Fruit fly (Drosophila melanogaster) whole organism, embryonic: ENCODE measurements around the gene Gs2.

Experiments used
- Ada2b ChIP-seq: fragments of 200-800 bp; sonication (Bioruptor generic); IDR thresholded peaks from 2 replicates; pipeline ENCODE4 v1.3.6; 2022; ENCODE audit warnings: missing biosample characterization, missing genetic modification characterization
- Blimp-1 ChIP-seq: fragments of 200-800 bp; sonication (Bioruptor generic); optimal IDR thresholded peaks from 3 replicates; lab custom pipeline; 2018; ENCODE audit warnings: missing biosample characterization, missing genetic modification characterization, mild to moderate bottlenecking, moderate library complexity, missing genetic modification reagents
- C15 ChIP-seq: fragments of 200-800 bp; sonication (Bioruptor generic); IDR thresholded peaks from 3 replicates; pipeline ENCODE4 v1.3.6; 2022; ENCODE audit warnings: missing biosample characterization, missing genetic modification characterization
- CG10209 ChIP-seq: fragments of 200-800 bp; sonication (Bioruptor generic); optimal IDR thresholded peaks from 3 replicates; lab custom pipeline; 2017; ENCODE audit warnings: missing biosample characterization, mild to moderate bottlenecking, missing genetic modification characterization, missing genetic modification reagents
- CG10959 ChIP-seq: fragments of 200-800 bp; sonication (Bioruptor generic); IDR thresholded peaks from 2 replicates; pipeline ENCODE4 v1.3.6; 2022; ENCODE audit warnings: missing biosample characterization, missing genetic modification characterization
- CG12219 ChIP-seq: fragments of 200-800 bp; sonication (Bioruptor generic); optimal IDR thresholded peaks from 3 replicates; lab custom pipeline; 2018; ENCODE audit warnings: missing biosample characterization, mild to moderate bottlenecking, missing genetic modification characterization
- CG12236 ChIP-seq: fragments of 200-800 bp; sonication (Bioruptor generic); optimal IDR thresholded peaks from 2 replicates; lab custom pipeline; 2016; ENCODE audit warnings: missing biosample characterization, missing genetic modification characterization
- CG13123 ChIP-seq: fragments of 200-800 bp; sonication (Bioruptor generic); optimal IDR thresholded peaks from 2 replicates; lab custom pipeline; 2016; ENCODE audit warnings: missing biosample characterization, missing genetic modification characterization
- CG1647 ChIP-seq: fragments of 200-800 bp; sonication (Bioruptor generic); optimal IDR thresholded peaks from 3 replicates; lab custom pipeline; 2016; ENCODE audit warnings: missing biosample characterization, missing genetic modification characterization
- CG17359 ChIP-seq: fragments of 200-800 bp; sonication (Bioruptor generic); optimal IDR thresholded peaks from 3 replicates; lab custom pipeline; 2018; ENCODE audit warnings: missing biosample characterization, mild to moderate bottlenecking, missing genetic modification characterization, moderate library complexity
- CG17612 ChIP-seq: fragments of 200-800 bp; sonication (Bioruptor generic); IDR thresholded peaks from 2 replicates; pipeline ENCODE4 v1.3.6; 2022; ENCODE audit warnings: missing biosample characterization, missing genetic modification characterization
- CG3065 ChIP-seq: fragments of 200-800 bp; sonication (Bioruptor generic); optimal IDR thresholded peaks from 2 replicates; lab custom pipeline; 2016; ENCODE audit warnings: missing biosample characterization, missing genetic modification characterization
- CG32772 ChIP-seq: fragments of 200-800 bp; sonication (Bioruptor generic); IDR thresholded peaks from 2 replicates; pipeline ENCODE4 v1.3.6; 2022; ENCODE audit warnings: missing biosample characterization, missing genetic modification characterization
- CG4328 ChIP-seq: fragments of 200-800 bp; sonication (Bioruptor generic); optimal IDR thresholded peaks from 3 replicates; lab custom pipeline; 2017; ENCODE audit warnings: missing biosample characterization, missing genetic modification reagents, missing genetic modification characterization
- CG5245 ChIP-seq: fragments of 200-800 bp; sonication (Bioruptor generic); optimal IDR thresholded peaks from 3 replicates; lab custom pipeline; 2016; ENCODE audit warnings: missing biosample characterization, missing genetic modification characterization
- CG6254 ChIP-seq: fragments of 200-800 bp; sonication (Bioruptor generic); optimal IDR thresholded peaks from 3 replicates; lab custom pipeline; 2017; ENCODE audit warnings: mild to moderate bottlenecking, missing biosample characterization, missing genetic modification reagents, missing genetic modification characterization
- CG7963 ChIP-seq: fragments of 200-800 bp; sonication (Bioruptor generic); IDR thresholded peaks from 3 replicates; pipeline ENCODE4 v1.3.6; 2022; ENCODE audit warnings: missing biosample characterization, missing genetic modification characterization; ENCODE audit not compliant: partially characterized antibody
- CG8924 ChIP-seq: fragments of 200-800 bp; optimal IDR thresholded peaks from 3 replicates; lab custom pipeline; 2019; ENCODE audit warnings: missing biosample characterization, mild to moderate bottlenecking, missing genetic modification characterization, moderate library complexity
- CG9215 ChIP-seq: fragments of 200-800 bp; sonication (Bioruptor generic); IDR thresholded peaks from 2 replicates; pipeline ENCODE4 v1.3.6; 2022; ENCODE audit warnings: missing biosample characterization, missing genetic modification characterization
- CTCF ChIP-seq: fragments of 200-800 bp; sonication (Bioruptor generic); optimal IDR thresholded peaks from 2 replicates; lab custom pipeline; 2017; ENCODE audit warnings: missing biosample characterization, mild to moderate bottlenecking, missing genetic modification characterization, moderate library complexity
- Gug ChIP-seq: fragments of 200-800 bp; sonication (Bioruptor generic); IDR thresholded peaks from 4 replicates; pipeline ENCODE4 v1.3.6; 2022; ENCODE audit warnings: missing biosample characterization, missing genetic modification characterization
- H15 ChIP-seq: fragments of 200-800 bp; sonication (Bioruptor generic); IDR thresholded peaks from 3 replicates; pipeline ENCODE4 v1.3.6; 2022; ENCODE audit warnings: missing biosample characterization, missing genetic modification characterization
- HmgZ ChIP-seq: fragments of 200-800 bp; sonication (Bioruptor generic); optimal IDR thresholded peaks from 2 replicates; lab custom pipeline; 2018; ENCODE audit warnings: missing biosample characterization, mild to moderate bottlenecking, missing genetic modification characterization
- Stat92E ChIP-seq, 3 experiments: fragments of >200 bp in 2 of 3; fragments of 200-800 bp in 1 of 3; sonication (Bioruptor generic) in 1 of 3; optimal IDR thresholded peaks; 2 replicates each; lab custom pipeline; 2017 to 2019; ENCODE audit warnings: missing biosample characterization in 3 of 3, missing genetic modification characterization in 3 of 3, mild to moderate bottlenecking in 1 of 3, moderate library complexity in 1 of 3
- Trl ChIP-seq, 3 experiments: fragments of >200 bp in 2 of 3; fragments of 200-800 bp in 1 of 3; sonication (Bioruptor generic) in 1 of 3; optimal IDR thresholded peaks; 2 replicates in 1 of 3; 3 replicates in 2 of 3; lab custom pipeline; 2016 to 2017; ENCODE audit warnings: missing biosample characterization in 1 of 3, missing genetic modification characterization in 1 of 3
- amos ChIP-seq: fragments of 200-800 bp; sonication (Bioruptor generic); IDR thresholded peaks from 2 replicates; pipeline ENCODE4 v1.3.6; 2022; ENCODE audit warnings: missing biosample characterization, missing genetic modification characterization; ENCODE audit not compliant: partially characterized antibody
- az2 ChIP-seq: fragments of 200-800 bp; sonication (Bioruptor generic); optimal IDR thresholded peaks from 3 replicates; lab custom pipeline; 2016; ENCODE audit warnings: missing biosample characterization, missing genetic modification characterization
- bab2 ChIP-seq: fragments of 200-800 bp; sonication (Bioruptor generic); optimal IDR thresholded peaks from 2 replicates; lab custom pipeline; 2016; ENCODE audit warnings: missing biosample characterization, missing genetic modification characterization
- bowl ChIP-seq: fragments of 200-800 bp; sonication (Bioruptor generic); IDR thresholded peaks from 2 replicates; pipeline ENCODE4 v1.3.6; 2022; ENCODE audit warnings: missing biosample characterization, missing genetic modification characterization
- ci ChIP-seq: fragments of 200-800 bp; sonication (Bioruptor generic); IDR thresholded peaks from 3 replicates; pipeline ENCODE4 v1.3.6; 2022; ENCODE audit warnings: missing biosample characterization, missing genetic modification characterization
- corto ChIP-seq: fragments of 200-800 bp; sonication (Bioruptor generic); optimal IDR thresholded peaks from 2 replicates; lab custom pipeline; 2016; ENCODE audit warnings: missing biosample characterization, mild to moderate bottlenecking, missing genetic modification characterization, moderate library complexity
- disco-r ChIP-seq: fragments of 200-800 bp; sonication (Bioruptor generic); optimal IDR thresholded peaks from 2 replicates; lab custom pipeline; 2016; ENCODE audit warnings: missing biosample characterization, missing genetic modification characterization
- dmrt11E ChIP-seq: fragments of 200-800 bp; sonication (Bioruptor generic); optimal IDR thresholded peaks from 3 replicates; lab custom pipeline; 2018; ENCODE audit warnings: missing biosample characterization, mild to moderate bottlenecking, missing genetic modification characterization, moderate library complexity
- her ChIP-seq: fragments of 200-800 bp; sonication (Bioruptor generic); optimal IDR thresholded peaks from 2 replicates; lab custom pipeline; 2016; ENCODE audit warnings: missing biosample characterization, missing genetic modification characterization
- jigr1 ChIP-seq: fragments of 200-800 bp; sonication (Bioruptor generic); IDR thresholded peaks from 3 replicates; pipeline ENCODE4 v1.3.6; 2022; ENCODE audit warnings: missing biosample characterization, missing genetic modification characterization
- jumu ChIP-seq: fragments of 200-800 bp; sonication (Bioruptor generic); optimal IDR thresholded peaks from 3 replicates; lab custom pipeline; 2016; ENCODE audit warnings: missing biosample characterization, missing genetic modification characterization
- knrl ChIP-seq: fragments of 200-800 bp; sonication (Bioruptor generic); IDR thresholded peaks from 3 replicates; pipeline ENCODE4 v1.3.6; 2022; ENCODE audit warnings: missing biosample characterization, missing genetic modification characterization; ENCODE audit not compliant: partially characterized antibody
- lola ChIP-seq, 3 experiments: fragments of >200 bp in 2 of 3; fragments of 200-800 bp in 1 of 3; sonication (Bioruptor generic) in 1 of 3; optimal IDR thresholded peaks; 2 replicates each; lab custom pipeline; 2017 to 2019; ENCODE audit warnings: missing biosample characterization in 3 of 3, missing genetic modification characterization in 3 of 3, mild to moderate bottlenecking in 1 of 3, moderate library complexity in 1 of 3
- mirr ChIP-seq: fragments of 200-800 bp; sonication (Bioruptor generic); optimal IDR thresholded peaks from 3 replicates; lab custom pipeline; 2018; ENCODE audit warnings: missing biosample characterization, mild to moderate bottlenecking, missing genetic modification characterization
- mld ChIP-seq: fragments of 200-800 bp; sonication (Bioruptor generic); IDR thresholded peaks from 3 replicates; pipeline ENCODE4 v1.3.6; 2022; ENCODE audit warnings: missing biosample characterization, missing genetic modification characterization; ENCODE audit not compliant: partially characterized antibody
- pfk ChIP-seq: fragments of 200-800 bp; sonication (Bioruptor generic); optimal IDR thresholded peaks from 2 replicates; lab custom pipeline; 2018; ENCODE audit warnings: missing biosample characterization, mild to moderate bottlenecking, missing genetic modification characterization, moderate library complexity
- sens ChIP-seq: fragments of 200-800 bp; sonication (Bioruptor generic); peaks from one replicate; lab custom pipeline; 2016; ENCODE audit warnings: missing biosample characterization, missing genetic modification characterization
- seq ChIP-seq: fragments of 200-800 bp; sonication (Bioruptor generic); IDR thresholded peaks from 2 replicates; pipeline ENCODE4 v1.3.6; 2022; ENCODE audit warnings: missing biosample characterization, missing genetic modification characterization
- so ChIP-seq: fragments of 200-800 bp; sonication (Bioruptor generic); IDR thresholded peaks from 3 replicates; pipeline ENCODE4 v1.3.6; 2022; ENCODE audit warnings: missing biosample characterization, missing genetic modification characterization
- sob ChIP-seq: fragments of 200-800 bp; sonication (Bioruptor generic); IDR thresholded peaks from 2 replicates; pipeline ENCODE4 v1.3.6; 2022; ENCODE audit warnings: missing biosample characterization, missing genetic modification characterization
- sr ChIP-seq: fragments of 200-800 bp; sonication (Bioruptor generic); IDR thresholded peaks from 3 replicates; pipeline ENCODE4 v1.3.6; 2022; ENCODE audit warnings: missing biosample characterization, missing genetic modification characterization
- stc ChIP-seq: fragments of 200-800 bp; sonication (Bioruptor generic); IDR thresholded peaks from 2 replicates; pipeline ENCODE4 v1.3.6; 2022; ENCODE audit warnings: missing biosample characterization, missing genetic modification characterization
- tgo ChIP-seq: fragments of 200-800 bp; sonication (Bioruptor generic); IDR thresholded peaks from 3 replicates; pipeline ENCODE4 v1.3.6; 2022; ENCODE audit warnings: missing biosample characterization, missing genetic modification characterization
- tio ChIP-seq: fragments of 200-800 bp; sonication (Bioruptor generic); optimal IDR thresholded peaks from 2 replicates; lab custom pipeline; 2017; ENCODE audit warnings: missing biosample characterization, missing genetic modification characterization, inconsistent platforms
- wor ChIP-seq: fragments of 200-800 bp; sonication (Bioruptor generic); IDR thresholded peaks from 2 replicates; pipeline ENCODE4 v1.3.6; 2022; ENCODE audit warnings: missing biosample characterization, missing genetic modification characterization

Gene Gs2

DNA sequence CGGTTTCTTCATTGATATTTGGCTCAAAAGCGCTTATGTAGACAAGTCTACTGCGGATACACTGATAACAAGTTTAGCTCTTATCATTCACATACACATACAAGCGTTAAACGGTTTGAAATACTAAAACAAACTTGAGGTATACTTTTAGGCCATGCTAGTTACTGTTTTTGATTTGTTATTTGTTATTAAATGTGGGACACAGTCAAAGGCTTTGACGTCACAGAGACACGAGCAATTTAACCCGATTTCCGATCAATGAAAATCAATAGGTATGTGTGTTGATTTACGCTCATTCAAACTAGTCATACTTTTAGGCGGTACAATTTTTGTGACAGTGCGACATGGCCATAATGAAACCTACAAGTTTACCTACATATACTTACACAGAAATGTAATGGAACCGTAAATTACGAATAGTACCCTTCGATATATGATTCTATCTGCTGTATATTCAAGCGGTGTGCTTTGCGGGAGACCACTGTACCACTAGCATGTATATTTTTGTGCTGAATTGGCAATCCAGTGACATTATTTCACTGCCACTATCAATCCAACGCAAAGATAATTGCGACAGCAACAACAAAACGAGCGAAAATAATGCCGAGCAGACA, 24.3 kb downstream of the Gs2 start (continued):
- TF ChIP-seq H15 (GFP tag; lab: Robert Waterston, UW), result peak; percentile 53; the same call in 1 of the 3 replicates
- TF ChIP-seq sr (GFP tag; lab: Robert Waterston, UW), result no peak
- peak; percentile 49 for TF ChIP-seq CG5245
- peak; percentile 57 for TF ChIP-seq az2 (GFP tag; lab: Kevin White, UChicago)
- TF ChIP-seq CG9215 (GFP tag; lab: Robert Waterston, UW), result peak; percentile 86
- no peak for TF ChIP-seq bowl (GFP tag; lab: Robert Waterston, UW)
- no peak for TF ChIP-seq CG12236
- TF ChIP-seq CG10209 (GFP tag; lab: Kevin White, UChicago), result peak; percentile 78
- no peak for TF ChIP-seq knrl
- peak; percentile 89 for TF ChIP-seq Ada2b (GFP tag; lab: Robert Waterston, UW)
- TF ChIP-seq CG12219, result peak; percentile 58
- no peak for TF ChIP-seq pfk (GFP tag; lab: Kevin White, UChicago)
- peak; percentile 66 for TF ChIP-seq CG17359 (tag; lab: Kevin White, UChicago)
- peak; percentile 80 for TF ChIP-seq her
- TF ChIP-seq sob, result peak; percentile 89
- peak; percentile 60 for TF ChIP-seq corto (GFP tag; lab: Kevin White, UChicago)
- peak; percentile 74 for TF ChIP-seq CG1647 (GFP tag; lab: Kevin White, UChicago)
- TF ChIP-seq stc (GFP tag; lab: Robert Waterston, UW), result peak; percentile 73
- TF ChIP-seq disco-r (GFP tag; lab: Kevin White, UChicago), result peak; percentile 62
- TF ChIP-seq CTCF (GFP tag; lab: Kevin White, UChicago), result no peak
- peak; percentile 85 for TF ChIP-seq mirr
- peak; percentile 92 for TF ChIP-seq sens (GFP tag; lab: Kevin White, UChicago)
- no peak for TF ChIP-seq CG6254 (GFP tag; lab: Kevin White, UChicago)
- TF ChIP-seq CG8924, result peak; percentile 70
- TF ChIP-seq mld, result no peak
- TF ChIP-seq CG10959 (GFP tag; lab: Robert Waterston, UW), result peak; percentile 57; the same call in 1 of the 2 replicates
- TF ChIP-seq tio (GFP tag; lab: Kevin White, UChicago), result peak; percentile 43
- TF ChIP-seq HmgZ, result peak; percentile 91
- peak; percentile 69; the same call in 2 of the 3 replicates for TF ChIP-seq tgo (GFP tag; lab: Robert Waterston, UW)
- TF ChIP-seq CG3065, result peak; percentile 3
- TF ChIP-seq CG7963 (GFP tag; lab: Robert Waterston, UW), result no peak
- no peak for TF ChIP-seq wor (GFP tag; lab: Robert Waterston, UW)
- peak; percentile 77 for TF ChIP-seq CG32772
- no peak for TF ChIP-seq jumu (GFP tag; lab: Kevin White, UChicago)
- peak; percentile 78 for TF ChIP-seq ci (GFP tag; lab: Robert Waterston, UW)
- TF ChIP-seq so (GFP tag; lab: Robert Waterston, UW), result 0 out of 3 replicates have a peak, but pooled peaks have one; percentile 49
- TF ChIP-seq dmrt11E, result no peak
- peak; percentile 29 for TF ChIP-seq Blimp-1 (GFP tag; lab: Kevin White, UChicago)
- peak; percentile 31 for TF ChIP-seq CG13123
- TF ChIP-seq C15 (GFP tag; lab: Robert Waterston, UW), result peak; percentile 76; the same call in 2 of the 3 replicates
- no peak for TF ChIP-seq Stat92E (GFP tag; optimal IDR thresholded peaks at IDR 0.05; lab: Kevin White, UChicago)
- TF ChIP-seq Gug (GFP tag; lab: Robert Waterston, UW), result peak; percentile 90
- TF ChIP-seq Trl (optimal IDR thresholded peaks at IDR 0.05; lab: Kevin White, UChicago), result no peak
- peak; percentile 45 for TF ChIP-seq Trl (GFP tag; optimal IDR thresholded peaks at IDR 0.05; lab: Kevin White, UChicago)
- peak; percentile 66 for TF ChIP-seq seq (GFP tag; lab: Robert Waterston, UW)
- no peak for TF ChIP-seq lola (GFP tag; optimal IDR thresholded peaks at IDR 0.05; lab: Kevin White, UChicago)
- TF ChIP-seq CG4328 (GFP tag; lab: Kevin White, UChicago), result peak; percentile 2
- TF ChIP-seq jigr1 (GFP tag; lab: Robert Waterston, UW), result 0 out of 3 replicates have a peak, but pooled peaks have one; percentile 18
- TF ChIP-seq CG17612 (GFP tag; lab: Robert Waterston, UW), result peak; percentile 61; the same call in 1 of the 2 replicates
- TF ChIP-seq bab2, result peak; percentile 86
- peak; percentile 11; the same call in 1 of the 2 replicates for TF ChIP-seq amos (GFP tag; lab: Robert Waterston, UW)
